Worm (Caenorhabditis elegans): ENCODE data around the gene oac-42.

DNA sequence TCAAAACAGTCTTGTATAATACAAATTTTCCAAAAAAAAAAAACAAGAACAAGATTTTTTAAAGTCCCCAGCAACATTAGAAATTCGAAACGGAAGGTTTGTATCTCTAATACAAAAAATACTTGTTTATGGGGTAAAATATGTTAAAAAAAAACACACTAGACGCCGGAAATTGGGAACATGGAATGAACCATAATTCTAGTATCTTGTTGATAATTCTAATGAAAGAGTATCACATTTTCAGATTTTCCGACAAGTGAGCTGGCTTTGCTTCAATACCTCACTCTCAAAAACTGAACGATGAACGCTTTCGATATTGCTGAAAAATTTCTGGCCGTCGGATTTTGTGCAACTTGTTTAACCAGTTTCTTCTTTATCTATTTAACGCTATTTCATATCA is 13.1 kb upstream of the oac-42 start, which contains the start of gene str-60:
- TF ChIP-seq F13C5.2 (tag; optimal IDR thresholded peaks at IDR 0.05) (no peak), ama-1 (optimal IDR thresholded peaks at IDR 0.05) (no peak), ceh-13 (GFP tag; optimal IDR thresholded peaks at IDR 0.05) (no peak), sea-1 (GFP tag; conservative IDR thresholded peaks at IDR 0.05) (no peak), aly-1 (tag; optimal IDR thresholded peaks at IDR 0.05) (no peak), B0310.2 (tag; optimal IDR thresholded peaks at IDR 0.05) (no peak)
